Worm (Caenorhabditis elegans) whole organism, L1 larva: Measurements from ENCODE around the gene F41E6.5.
A peak's percentile ranks its signal among the peaks of the same experiment; 100 is the strongest.

Source experiments
- C34B4.2 ChIP-seq: sonication (generic microtip); optimal IDR thresholded peaks from 2 replicates; lab custom pipeline; 2017; ENCODE audit warnings: mild to moderate bottlenecking, missing genetic modification characterization, missing compliant biosample characterization
- aha-1 ChIP-seq: fragments of 150-350 bp; optimal IDR thresholded peaks from 2 replicates; lab custom pipeline; 2014; ENCODE audit warnings: missing biosample characterization, missing genetic modification characterization
- alr-1 ChIP-seq: fragments of 200-800 bp; sonication (Bioruptor generic); optimal IDR thresholded peaks from 2 replicates; lab custom pipeline; 2018; ENCODE audit warnings: borderline replicate concordance, mild to moderate bottlenecking, missing genetic modification characterization, missing compliant biosample characterization
- aly-2 ChIP-seq: fragments of 150-350 bp; optimal IDR thresholded peaks from 2 replicates; lab custom pipeline; 2014; ENCODE audit warnings: missing biosample characterization, missing genetic modification characterization
- blmp-1 ChIP-seq: fragments of 150-350 bp; optimal IDR thresholded peaks from 2 replicates; lab custom pipeline; 2014; ENCODE audit warnings: missing biosample characterization, missing genetic modification characterization
- ceh-88 ChIP-seq: fragments of 200-800 bp; sonication (Bioruptor generic); IDR thresholded peaks from 2 replicates; pipeline ENCODE4 v1.3.6; 2022; ENCODE audit warnings: missing genetic modification characterization, missing compliant biosample characterization
- efl-1 ChIP-seq, 4 experiments: fragments of 150-350 bp; optimal IDR thresholded peaks in 3 of 4; peaks in 1 of 4; 1 replicate in 1 of 4; 2 replicates in 3 of 4; lab custom pipeline; 2014; ENCODE audit warnings: missing biosample characterization in 2 of 4, missing genetic modification characterization in 2 of 4, missing genetic modification reagents in 2 of 4
- egl-13 ChIP-seq: sonication (generic microtip); optimal IDR thresholded peaks from 2 replicates; lab custom pipeline; 2016; ENCODE audit warnings: missing genotype, missing genetic modification reagents, missing genetic modification characterization, missing compliant biosample characterization
- fkh-4 ChIP-seq: sonication (generic microtip); optimal IDR thresholded peaks from 2 replicates; lab custom pipeline; 2016; ENCODE audit warnings: missing compliant biosample characterization, missing genetic modification characterization, borderline replicate concordance
- fkh-8 ChIP-seq: sonication (generic microtip); optimal IDR thresholded peaks from 2 replicates; lab custom pipeline; 2016; ENCODE audit warnings: mild to moderate bottlenecking, missing genetic modification characterization, missing compliant biosample characterization
- fos-1 ChIP-seq: fragments of 150-350 bp; optimal IDR thresholded peaks from 2 replicates; lab custom pipeline; 2014; ENCODE audit warnings: missing biosample characterization, missing genetic modification characterization
- grh-1 ChIP-seq: fragments of 200-800 bp; sonication (Bioruptor generic); IDR thresholded peaks from 2 replicates; pipeline ENCODE4 v1.3.6; 2022; ENCODE audit warnings: missing genetic modification reagents, missing genetic modification characterization, missing compliant biosample characterization
- hlh-17 ChIP-seq: fragments of 200-800 bp; sonication (Bioruptor generic); optimal IDR thresholded peaks from 2 replicates; lab custom pipeline; 2018; ENCODE audit warnings: missing genetic modification characterization, mild to moderate bottlenecking, missing compliant biosample characterization, moderate library complexity, borderline replicate concordance
- hpl-2 ChIP-seq: fragments of 150-350 bp; optimal IDR thresholded peaks from 2 replicates; lab custom pipeline; 2014; ENCODE audit warnings: missing biosample characterization, missing genetic modification reagents, missing genetic modification characterization
- lin-14 ChIP-seq: fragments of 200-800 bp; sonication (Bioruptor generic); optimal IDR thresholded peaks from 2 replicates; lab custom pipeline; 2018; ENCODE audit warnings: mild to moderate bottlenecking, missing genetic modification characterization, moderate library complexity, missing compliant biosample characterization
- lin-35 ChIP-seq, 2 experiments: fragments of 150-350 bp; optimal IDR thresholded peaks; 2 replicates each; lab custom pipeline; 2014; ENCODE audit warnings: missing biosample characterization in 2 of 2, missing genetic modification characterization in 2 of 2, missing genetic modification reagents in 2 of 2
- lsy-2 ChIP-seq, 2 experiments: fragments of 150-350 bp; optimal IDR thresholded peaks; 2 replicates each; lab custom pipeline; 2014; ENCODE audit warnings: missing biosample characterization in 2 of 2, missing genetic modification characterization in 2 of 2
- mab-9 ChIP-seq: fragments of 200-800 bp; sonication (Bioruptor generic); IDR thresholded peaks from 2 replicates; pipeline ENCODE4 v1.3.6; 2022; ENCODE audit warnings: missing genetic modification reagents, missing genetic modification characterization, missing compliant biosample characterization
- nhr-11 ChIP-seq: fragments of 150-350 bp; optimal IDR thresholded peaks from 2 replicates; lab custom pipeline; 2014; ENCODE audit warnings: missing biosample characterization, missing genetic modification characterization
- nhr-28 ChIP-seq: fragments of 150-350 bp; optimal IDR thresholded peaks from 2 replicates; lab custom pipeline; 2014; ENCODE audit warnings: missing biosample characterization, missing genetic modification characterization
- nhr-47 ChIP-seq: sonication (generic microtip); optimal IDR thresholded peaks from 2 replicates; lab custom pipeline; 2016; ENCODE audit warnings: mild to moderate bottlenecking, missing genetic modification characterization, moderate library complexity, missing compliant biosample characterization
- nhr-71 ChIP-seq: sonication (generic microtip); optimal IDR thresholded peaks from 2 replicates; lab custom pipeline; 2016; ENCODE audit warnings: mild to moderate bottlenecking, missing genetic modification characterization, moderate library complexity, missing compliant biosample characterization
- nhr-76 ChIP-seq: sonication (generic microtip); optimal IDR thresholded peaks from 2 replicates; lab custom pipeline; 2017; ENCODE audit warnings: missing biosample characterization, missing genetic modification characterization
- nhr-84 ChIP-seq: sonication (generic microtip); optimal IDR thresholded peaks from 2 replicates; lab custom pipeline; 2017; ENCODE audit warnings: missing biosample characterization, missing genetic modification characterization
- nhr-85 ChIP-seq: sonication (generic microtip); peaks from one replicate; lab custom pipeline; 2016; ENCODE audit warnings: missing genetic modification characterization, inconsistent platforms, missing compliant biosample characterization
- nhr-90 ChIP-seq: sonication (generic microtip); optimal IDR thresholded peaks from 2 replicates; lab custom pipeline; 2016; ENCODE audit warnings: mild to moderate bottlenecking, missing genetic modification characterization, missing compliant biosample characterization; ENCODE audit not compliant: poor library complexity
- rnt-1 ChIP-seq: sonication (generic microtip); optimal IDR thresholded peaks from 2 replicates; lab custom pipeline; 2016; ENCODE audit warnings: mild to moderate bottlenecking, missing genetic modification characterization, moderate library complexity, missing compliant biosample characterization
- skn-1 ChIP-seq: fragments of 150-350 bp; optimal IDR thresholded peaks from 2 replicates; lab custom pipeline; 2014; ENCODE audit warnings: missing biosample characterization, missing genetic modification characterization
- snu-23 ChIP-seq: sonication (generic microtip); optimal IDR thresholded peaks from 2 replicates; lab custom pipeline; 2016; ENCODE audit warnings: missing genetic modification characterization, missing compliant biosample characterization
- tbx-2 ChIP-seq: sonication (generic microtip); optimal IDR thresholded peaks from 2 replicates; lab custom pipeline; 2016; ENCODE audit warnings: missing genetic modification characterization, missing compliant biosample characterization
- unc-130 ChIP-seq: fragments of 150-350 bp; optimal IDR thresholded peaks from 2 replicates; lab custom pipeline; 2017; ENCODE audit warnings: missing biosample characterization, missing genetic modification characterization, inconsistent platforms
- unc-98 ChIP-seq: fragments of 200-800 bp; sonication (Bioruptor generic); IDR thresholded peaks from 2 replicates; pipeline ENCODE4 v1.3.6; 2022; ENCODE audit warnings: missing genetic modification characterization, missing compliant biosample characterization
- zip-4 ChIP-seq: fragments of 200-800 bp; sonication (Bioruptor generic); optimal IDR thresholded peaks from 2 replicates; lab custom pipeline; 2018; ENCODE audit warnings: mild to moderate bottlenecking, missing genetic modification characterization, moderate library complexity, missing compliant biosample characterization
- ztf-11 ChIP-seq, 2 experiments: sonication (generic microtip); optimal IDR thresholded peaks; 2 replicates each; lab custom pipeline; 2016 to 2017; ENCODE audit warnings: missing genetic modification characterization in 2 of 2, missing biosample characterization in 1 of 2, missing compliant biosample characterization in 1 of 2
- ztf-4 ChIP-seq: fragments of 150-350 bp; optimal IDR thresholded peaks from 2 replicates; lab custom pipeline; 2014; ENCODE audit warnings: missing biosample characterization, missing genetic modification characterization

F41E6.5 gene

ce11 chrV:8610633-8611404 lies 7.5 kb downstream of the F41E6.5 start, which contains the start of gene fip-4 (continued):
- TF ChIP-seq aha-1 (tag; lab: Kevin White, UChicago): no peak
- no peak for TF ChIP-seq zip-4 (GFP tag; lab: Kevin White, UChicago)
- TF ChIP-seq skn-1 (tag; lab: Kevin White, UChicago): no peak
- peak; percentile 56 for TF ChIP-seq snu-23
- peak in 1 of 2 experiments; percentile 61 for TF ChIP-seq lin-35 (GFP tag; optimal IDR thresholded peaks at IDR 0.05; lab: Kevin White, UChicago)
- no peak for TF ChIP-seq hlh-17
- TF ChIP-seq nhr-90 (tag; lab: Kevin White, UChicago): peak; percentile 26
- TF ChIP-seq unc-130 (tag; lab: Kevin White, UChicago): peak; percentile 59
- TF ChIP-seq ceh-88 (GFP tag; lab: Robert Waterston, UW): no peak
- peak; percentile 52 for TF ChIP-seq nhr-71 (tag; lab: Kevin White, UChicago)
- no peak for TF ChIP-seq fos-1 (tag; lab: Kevin White, UChicago)
- no peak for TF ChIP-seq alr-1 (tag; lab: Kevin White, UChicago)

DNA sequence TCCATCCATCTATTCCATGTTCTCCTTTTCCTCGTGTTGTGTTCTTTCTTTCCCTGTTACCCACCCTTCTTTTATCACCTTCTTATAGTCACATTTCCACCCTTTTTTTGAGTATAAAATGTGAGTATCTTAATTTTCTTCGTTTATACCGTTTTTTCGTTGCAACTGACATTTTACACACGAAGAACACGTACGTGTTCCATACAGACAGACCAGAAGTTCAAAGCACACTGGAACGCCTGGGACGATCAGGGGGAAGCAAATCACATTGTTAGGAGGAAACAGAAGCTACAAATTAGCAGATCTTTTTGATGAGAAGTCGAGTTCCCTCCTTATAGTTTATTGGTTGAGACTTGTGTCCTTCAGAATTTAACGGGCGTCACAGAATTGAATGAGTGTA lies 12.4 kb downstream of the F41E6.5 start:
- TF ChIP-seq aly-2 (tag; lab: Kevin White, UChicago): peak; percentile 13
- no peak for TF ChIP-seq lin-14 (GFP tag; lab: Kevin White, UChicago)
- TF ChIP-seq efl-1 (optimal IDR thresholded peaks at IDR 0.05; lab: Kevin White, UChicago): no peak
- TF ChIP-seq efl-1 (GFP tag; optimal IDR thresholded peaks at IDR 0.05 in 1 of 2; lab: Kevin White, UChicago): peak in 1 of 2 experiments; percentile 89

ce11 chrV:8618738-8619137 lies 15.5 kb downstream of the F41E6.5 start, which contains the start of gene grd-5:
grd-5 (plus strand) TSS chrV:8619032.
- TF ChIP-seq nhr-85: peak; percentile 79
- no peak for TF ChIP-seq fkh-8 (tag; lab: Kevin White, UChicago)
- peak; percentile 38 for TF ChIP-seq lin-14 (GFP tag; lab: Kevin White, UChicago)
- peak; percentile 8 for TF ChIP-seq rnt-1 (tag; lab: Kevin White, UChicago)
- no peak for TF ChIP-seq mab-9
- TF ChIP-seq, all 84 proteins: peak for 3

- TF ChIP-seq nhr-11 (no peak), blmp-1 (tag; lab: Kevin White, UChicago) (no peak), ceh-88 (GFP tag; lab: Robert Waterston, UW) (no peak), nhr-28 (tag; lab: Kevin White, UChicago) (no peak), hpl-2 (no peak), grh-1 (GFP tag; lab: Robert Waterston, UW) (no peak), nhr-47 (tag; lab: Kevin White, UChicago) (no peak), egl-13 (no peak), zip-4 (GFP tag; lab: Kevin White, UChicago) (no peak), ztf-11 (tag; optimal IDR thresholded peaks at IDR 0.05; lab: Kevin White, UChicago) (no peak), hlh-17 (no peak), skn-1 (tag; lab: Kevin White, UChicago) (no peak), nhr-84 (no peak)
Measured at ce11 chrV:8621213-8621612, 17.9 kb downstream of the F41E6.5 start, which contains the start of gene idpc-2. idpc-2 (minus strand) TSS chrV:8621313.

- no peak for TF ChIP-seq fkh-4 (tag; lab: Kevin White, UChicago)
- TF ChIP-seq C34B4.2: no peak
- TF ChIP-seq nhr-76 (tag; lab: Kevin White, UChicago): no peak
- no peak for TF ChIP-seq hlh-17
- no peak for TF ChIP-seq ztf-4 (tag; lab: Kevin White, UChicago)
- no peak for TF ChIP-seq lsy-2 (tag; optimal IDR thresholded peaks at IDR 0.05; lab: Kevin White, UChicago)
- TF ChIP-seq unc-130 (tag; lab: Kevin White, UChicago): no peak
- TF ChIP-seq unc-98 (GFP tag; lab: Robert Waterston, UW): no peak
- no peak for TF ChIP-seq rnt-1 (tag; lab: Kevin White, UChicago)
- TF ChIP-seq tbx-2 (tag; lab: Kevin White, UChicago): no peak
- TF ChIP-seq ztf-11 (tag; optimal IDR thresholded peaks at IDR 0.05; lab: Kevin White, UChicago): no peak
Measured at ce11 chrV:8622314-8622713, 19.0 kb downstream of the F41E6.5 start, which contains the start of gene F41E6.1. F41E6.1 (plus strand) TSS chrV:8622614.
